Fruit fly (Drosophila melanogaster): ENCODE results near the gene Tace.

The Tace gene

dm6 chr3R:30000286-30000685, at the start of gene Tace:
Gene Tace, plus strand, starts transcription at chr3R:30000530.
- TF ChIP-seq CG13204 (GFP tag; optimal IDR thresholded peaks at IDR 0.05) (no peak), CG8301 (tag; optimal IDR thresholded peaks at IDR 0.05) (no peak), CG32121 (GFP tag; IDR thresholded peaks at IDR 0.05) (no peak), CG8159 (tag; optimal IDR thresholded peaks at IDR 0.05) (no peak), CG14655 (GFP tag; optimal IDR thresholded peaks at IDR 0.05) (no peak), CG10348 (GFP tag; IDR thresholded peaks at IDR 0.05) (no peak)

dm6 chr3R:29959329-29959728, 41.0 kb upstream of the Tace start:
- no peak for TF ChIP-seq fd96Ca (GFP tag; IDR thresholded peaks at IDR 0.05)
- TF ChIP-seq CG8159 (tag; optimal IDR thresholded peaks at IDR 0.05) = peak; percentile 34
- TF ChIP-seq CG4496 (GFP tag; IDR thresholded peaks at IDR 0.05) = peak; percentile 58; the same call in 2 of the 3 replicates
- peak; percentile 9 for TF ChIP-seq CG14655 (GFP tag; optimal IDR thresholded peaks at IDR 0.05)

dm6 chr3R:29963102-29963501, 37.2 kb upstream of the Tace start:
- TF ChIP-seq Ets98B (GFP tag; IDR thresholded peaks at IDR 0.05) (no peak), rn (GFP tag; IDR thresholded peaks at IDR 0.05) (no peak), CG32121 (GFP tag; IDR thresholded peaks at IDR 0.05) (no peak), Pif1B (GFP tag; optimal IDR thresholded peaks at IDR 0.05) (no peak), EcR (GFP tag; optimal IDR thresholded peaks at IDR 0.05) (no peak), CG10348 (GFP tag; IDR thresholded peaks at IDR 0.05) (no peak), CG12605 (GFP tag; IDR thresholded peaks at IDR 0.05) (no peak), Snoo (tag; optimal IDR thresholded peaks at IDR 0.05) (no peak), CG17806 (tag; optimal IDR thresholded peaks at IDR 0.05) (no peak), CG34367 (tag; optimal IDR thresholded peaks at IDR 0.05) (no peak), Pif1A (GFP tag; optimal IDR thresholded peaks at IDR 0.05) (no peak), gl (tag; optimal IDR thresholded peaks at IDR 0.05) (no peak), CG8159 (tag; optimal IDR thresholded peaks at IDR 0.05) (no peak), CG15710 (tag; optimal IDR thresholded peaks at IDR 0.05) (no peak), CG14655 (GFP tag; optimal IDR thresholded peaks at IDR 0.05) (no peak)

- TF ChIP-seq CG17806 (tag; optimal IDR thresholded peaks at IDR 0.05) (no peak), CG9948 (tag; optimal IDR thresholded peaks at IDR 0.05) (no peak), gl (tag; optimal IDR thresholded peaks at IDR 0.05) (no peak), rn (GFP tag; IDR thresholded peaks at IDR 0.05) (no peak), CG14655 (GFP tag; optimal IDR thresholded peaks at IDR 0.05) (no peak), EcR (GFP tag; optimal IDR thresholded peaks at IDR 0.05) (no peak), CG34367 (tag; optimal IDR thresholded peaks at IDR 0.05) (no peak), CG8159 (tag; optimal IDR thresholded peaks at IDR 0.05) (no peak), CG13204 (GFP tag; optimal IDR thresholded peaks at IDR 0.05) (no peak), Pif1A (GFP tag; optimal IDR thresholded peaks at IDR 0.05) (no peak), Pif1B (GFP tag; optimal IDR thresholded peaks at IDR 0.05) (no peak), CG4496 (GFP tag; IDR thresholded peaks at IDR 0.05) (no peak), fd96Ca (GFP tag; IDR thresholded peaks at IDR 0.05) (no peak), CG32121 (GFP tag; IDR thresholded peaks at IDR 0.05) (no peak), CG10348 (GFP tag; IDR thresholded peaks at IDR 0.05) (no peak)
Observed at dm6 chr3R:29969347-29969746, 31.0 kb upstream of the Tace start, which contains the start of gene TkR99D. Gene TkR99D, minus strand, starts transcription at chr3R:29969447.

- TF ChIP-seq CG8159 (tag; optimal IDR thresholded peaks at IDR 0.05) = peak; percentile 41
- peak; percentile 33 for TF ChIP-seq CG15710 (tag; optimal IDR thresholded peaks at IDR 0.05)
- peak; percentile 14 for TF ChIP-seq CG14655 (GFP tag; optimal IDR thresholded peaks at IDR 0.05)
- no peak for TF ChIP-seq rn (GFP tag; IDR thresholded peaks at IDR 0.05)
- peak; percentile 19 for TF ChIP-seq Pif1A (GFP tag; optimal IDR thresholded peaks at IDR 0.05)
- peak; percentile 5 for TF ChIP-seq CG34367 (tag; optimal IDR thresholded peaks at IDR 0.05)
Observed at dm6 chr3R:29978595-29978994, 21.7 kb upstream of the Tace start.

dm6 chr3R:29981479-29981878, 18.9 kb upstream of the Tace start:
- TF ChIP-seq CG14655 (GFP tag; optimal IDR thresholded peaks at IDR 0.05) = peak; percentile 40
- no peak for TF ChIP-seq CG10348 (GFP tag; IDR thresholded peaks at IDR 0.05)
- TF ChIP-seq CG4496 (GFP tag; IDR thresholded peaks at IDR 0.05) = peak; percentile 72
- peak; percentile 23; the same call in 1 of the 2 replicates for TF ChIP-seq Ets98B (GFP tag; IDR thresholded peaks at IDR 0.05)
- TF ChIP-seq CG8301 (tag; optimal IDR thresholded peaks at IDR 0.05) = peak; percentile 57
- no peak for TF ChIP-seq Pif1A (GFP tag; optimal IDR thresholded peaks at IDR 0.05)
- no peak for TF ChIP-seq EcR (GFP tag; optimal IDR thresholded peaks at IDR 0.05)
- peak; percentile 8; the same call in 1 of the 2 replicates for TF ChIP-seq CG32121 (GFP tag; IDR thresholded peaks at IDR 0.05)
- no peak for TF ChIP-seq CG13204 (GFP tag; optimal IDR thresholded peaks at IDR 0.05)
- peak; percentile 15 for TF ChIP-seq CG8159 (tag; optimal IDR thresholded peaks at IDR 0.05)
- no peak for TF ChIP-seq CG34367 (tag; optimal IDR thresholded peaks at IDR 0.05)
- no peak for TF ChIP-seq rn (GFP tag; IDR thresholded peaks at IDR 0.05)
- TF ChIP-seq Pif1B (GFP tag; optimal IDR thresholded peaks at IDR 0.05) = no peak
- no peak for TF ChIP-seq fd96Ca (GFP tag; IDR thresholded peaks at IDR 0.05)
- no peak for TF ChIP-seq CG9948 (tag; optimal IDR thresholded peaks at IDR 0.05)
- no peak for TF ChIP-seq gl (tag; optimal IDR thresholded peaks at IDR 0.05)
- TF ChIP-seq D1 (tag; optimal IDR thresholded peaks at IDR 0.05) = no peak
- peak; percentile 3 for TF ChIP-seq CG17806 (tag; optimal IDR thresholded peaks at IDR 0.05)
- no peak for TF ChIP-seq Snoo (tag; optimal IDR thresholded peaks at IDR 0.05)
- no peak for TF ChIP-seq CG15710 (tag; optimal IDR thresholded peaks at IDR 0.05)
- TF ChIP-seq CG12605 (GFP tag; IDR thresholded peaks at IDR 0.05) = peak; percentile 14; the same call in 1 of the 2 replicates

- TF ChIP-seq EcR (GFP tag; optimal IDR thresholded peaks at IDR 0.05) (no peak), rn (GFP tag; IDR thresholded peaks at IDR 0.05) (peak; percentile 62; the same call in 1 of the 2 replicates), CG8159 (tag; optimal IDR thresholded peaks at IDR 0.05) (no peak), CG34367 (tag; optimal IDR thresholded peaks at IDR 0.05) (no peak), CG32121 (GFP tag; IDR thresholded peaks at IDR 0.05) (peak; percentile 71), CG14655 (GFP tag; optimal IDR thresholded peaks at IDR 0.05) (peak; percentile 64), CG17806 (tag; optimal IDR thresholded peaks at IDR 0.05) (peak; percentile 25), fd96Ca (GFP tag; IDR thresholded peaks at IDR 0.05) (peak; percentile 83), CG12605 (GFP tag; IDR thresholded peaks at IDR 0.05) (peak; percentile 65), CG8301 (tag; optimal IDR thresholded peaks at IDR 0.05) (peak; percentile 63), Pif1B (GFP tag; optimal IDR thresholded peaks at IDR 0.05) (peak; percentile 8), CG4496 (GFP tag; IDR thresholded peaks at IDR 0.05) (peak; percentile 82), Ets98B (GFP tag; IDR thresholded peaks at IDR 0.05) (peak; percentile 76)
Observed at dm6 chr3R:29982027-29982426, 18.3 kb upstream of the Tace start.

Data from whole organism, pupa.